Fruit fly (Drosophila melanogaster): ENCODE data around the gene CG43348.

DNA sequence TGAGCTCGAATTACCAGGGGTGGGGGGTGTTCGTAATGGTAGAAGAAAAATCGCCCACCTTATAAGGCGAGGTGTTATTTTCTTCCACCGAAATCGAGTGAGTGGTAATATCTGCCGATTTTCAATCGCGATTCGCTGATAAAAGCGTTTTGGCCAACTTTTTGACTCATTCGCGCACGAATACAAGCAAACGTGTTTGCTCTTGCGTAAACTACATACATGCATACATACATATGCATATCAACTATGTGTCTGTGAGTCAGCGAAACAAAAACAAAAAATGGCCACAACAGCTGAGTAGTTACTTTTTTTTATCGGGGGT lies 41.9 kb upstream of the CG43348 start:
- TF ChIP-seq dl (GFP tag; optimal IDR thresholded peaks at IDR 0.05; ENCODE audit: insufficient read depth in 1 of 2, partially characterized antibody in 2 of 2) (no peak), Hnf4 (GFP tag; optimal IDR thresholded peaks at IDR 0.05) (no peak), Dfd (GFP tag; optimal IDR thresholded peaks at IDR 0.05) (no peak), HLH106 (tag; optimal IDR thresholded peaks at IDR 0.05) (no peak), sv (GFP tag; optimal IDR thresholded peaks at IDR 0.05) (no peak)

All from whole organism, wandering third instar larva.